Fruit fly (Drosophila melanogaster): ENCODE results near the gene JMJD7.
A peak's percentile ranks its signal among the peaks of the same experiment; 100 is the strongest.

Gene JMJD7

DNA sequence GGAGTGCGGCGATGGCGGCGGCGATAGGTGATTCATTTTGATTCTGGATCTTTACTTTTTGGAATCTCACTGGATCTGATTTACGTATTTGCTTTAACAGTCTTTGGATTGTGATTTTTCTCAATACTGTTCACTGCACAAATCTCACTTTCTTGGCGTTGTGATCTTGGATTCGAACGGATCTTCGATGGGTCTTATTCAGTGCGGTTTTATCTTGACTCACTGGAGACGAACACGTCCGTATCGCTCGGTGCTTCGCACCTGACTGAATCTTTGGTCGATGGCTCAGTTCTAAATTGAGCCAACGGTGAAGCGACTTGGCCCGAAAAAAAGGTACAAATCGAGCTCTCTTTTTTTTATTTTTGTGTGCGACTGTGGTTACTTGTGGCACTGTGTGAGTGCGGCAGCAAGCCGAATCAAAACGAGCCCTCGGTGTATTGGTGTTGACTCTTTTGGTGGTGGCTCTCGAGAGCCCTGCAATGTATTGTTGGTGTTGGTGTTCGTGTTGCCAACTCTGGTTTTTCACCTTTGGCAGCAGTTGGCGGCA lies 49.1 kb downstream of the JMJD7 start, which contains the start of gene sens (continued):
- TF ChIP-seq so (GFP tag; IDR thresholded peaks at IDR 0.05): no peak
- TF ChIP-seq sug (tag; optimal IDR thresholded peaks at IDR 0.05): no peak
- TF ChIP-seq sim (GFP tag; IDR thresholded peaks at IDR 0.05): no peak
- no peak for TF ChIP-seq C15 (GFP tag; IDR thresholded peaks at IDR 0.05)
- TF ChIP-seq CG10321 (GFP tag; IDR thresholded peaks at IDR 0.05): no peak
- TF ChIP-seq HLH4C (GFP tag; IDR thresholded peaks at IDR 0.05; ENCODE audit: partially characterized antibody): no peak
- no peak for TF ChIP-seq Ravus (GFP tag; IDR thresholded peaks at IDR 0.05)
- TF ChIP-seq Usf (GFP tag; optimal IDR thresholded peaks at IDR 0.05): no peak
- no peak for TF ChIP-seq CG16863 (GFP tag; optimal IDR thresholded peaks at IDR 0.05)
- no peak for TF ChIP-seq Dll (GFP tag; IDR thresholded peaks at IDR 0.05; ENCODE audit: partially characterized antibody)
- no peak for TF ChIP-seq CG3726 (GFP tag; IDR thresholded peaks at IDR 0.05)
- TF ChIP-seq Rx (GFP tag; IDR thresholded peaks at IDR 0.05): no peak
- no peak for TF ChIP-seq Dbx (GFP tag; IDR thresholded peaks at IDR 0.05)
- no peak for TF ChIP-seq chn (GFP tag; optimal IDR thresholded peaks at IDR 0.05)
- no peak for TF ChIP-seq maf-S (GFP tag; optimal IDR thresholded peaks at IDR 0.05)
- TF ChIP-seq CoRest (tag; optimal IDR thresholded peaks at IDR 0.05): no peak
- TF ChIP-seq Deaf1 (tag; optimal IDR thresholded peaks at IDR 0.05): peak; percentile 59
- TF ChIP-seq Hr51 (GFP tag; optimal IDR thresholded peaks at IDR 0.05): no peak
- TF ChIP-seq peb (GFP tag; IDR thresholded peaks at IDR 0.05): no peak
- TF ChIP-seq Nf-YB (GFP tag; optimal IDR thresholded peaks at IDR 0.05): peak; percentile 92
- TF ChIP-seq NfI (GFP tag; optimal IDR thresholded peaks at IDR 0.05): no peak
- TF ChIP-seq CG7987 (GFP tag; optimal IDR thresholded peaks at IDR 0.05): no peak
- no peak for TF ChIP-seq gro (GFP tag; optimal IDR thresholded peaks at IDR 0.05)
- no peak for TF ChIP-seq br (optimal IDR thresholded peaks at IDR 0.05)
- TF ChIP-seq CG14014 (GFP tag; IDR thresholded peaks at IDR 0.05): no peak
- no peak for TF ChIP-seq eve (GFP tag; optimal IDR thresholded peaks at IDR 0.05)
- no peak for TF ChIP-seq CHES-1-like (GFP tag; optimal IDR thresholded peaks at IDR 0.05)
- TF ChIP-seq ttk (GFP tag; IDR thresholded peaks at IDR 0.05): no peak
- no peak for TF ChIP-seq inv (GFP tag; IDR thresholded peaks at IDR 0.05; ENCODE audit: partially characterized antibody)
- TF ChIP-seq toy (GFP tag; IDR thresholded peaks at IDR 0.05): no peak
- no peak for TF ChIP-seq sens-2 (GFP tag; IDR thresholded peaks at IDR 0.05)
- no peak for TF ChIP-seq CG3163 (GFP tag; optimal IDR thresholded peaks at IDR 0.05)
- TF ChIP-seq Oaz (GFP tag; IDR thresholded peaks at IDR 0.05): no peak
- TF ChIP-seq CG2889 (GFP tag; IDR thresholded peaks at IDR 0.05): no peak
- no peak for TF ChIP-seq CG9437 (GFP tag; optimal IDR thresholded peaks at IDR 0.05)
- TF ChIP-seq tll (GFP tag; optimal IDR thresholded peaks at IDR 0.05): no peak
- peak; percentile 82 for TF ChIP-seq cg (GFP tag; optimal IDR thresholded peaks at IDR 0.05)
- TF ChIP-seq CG3281 (GFP tag; optimal IDR thresholded peaks at IDR 0.05): no peak
- TF ChIP-seq schlank (tag; optimal IDR thresholded peaks at IDR 0.05): no peak
- no peak for TF ChIP-seq pho (GFP tag; optimal IDR thresholded peaks at IDR 0.05)
- no peak for TF ChIP-seq CG42726 (GFP tag; IDR thresholded peaks at IDR 0.05; ENCODE audit: partially characterized antibody)
- TF ChIP-seq onecut (GFP tag; IDR thresholded peaks at IDR 0.05): no peak
- no peak for TF ChIP-seq Hmr (GFP tag; optimal IDR thresholded peaks at IDR 0.05)
- no peak for TF ChIP-seq CG10979 (tag; optimal IDR thresholded peaks at IDR 0.05)
- peak; percentile 65 for TF ChIP-seq sqz (GFP tag; optimal IDR thresholded peaks at IDR 0.05)
- TF ChIP-seq PHDP (tag; optimal IDR thresholded peaks at IDR 0.05): no peak
- TF ChIP-seq aop (GFP tag; IDR thresholded peaks at IDR 0.05): no peak
- TF ChIP-seq ken (GFP tag; IDR thresholded peaks at IDR 0.05): no peak
- no peak for TF ChIP-seq CG4820 (GFP tag; optimal IDR thresholded peaks at IDR 0.05)
- no peak for TF ChIP-seq danr (GFP tag; IDR thresholded peaks at IDR 0.05)
- peak; percentile 45 for TF ChIP-seq kni (GFP tag; optimal IDR thresholded peaks at IDR 0.05)
- no peak for TF ChIP-seq kah (GFP tag; optimal IDR thresholded peaks at IDR 0.05)

Data from whole organism, embryonic.